Fruit fly (Drosophila melanogaster): ENCODE measurements around the gene Rtnl1.

The Rtnl1 gene

DNA sequence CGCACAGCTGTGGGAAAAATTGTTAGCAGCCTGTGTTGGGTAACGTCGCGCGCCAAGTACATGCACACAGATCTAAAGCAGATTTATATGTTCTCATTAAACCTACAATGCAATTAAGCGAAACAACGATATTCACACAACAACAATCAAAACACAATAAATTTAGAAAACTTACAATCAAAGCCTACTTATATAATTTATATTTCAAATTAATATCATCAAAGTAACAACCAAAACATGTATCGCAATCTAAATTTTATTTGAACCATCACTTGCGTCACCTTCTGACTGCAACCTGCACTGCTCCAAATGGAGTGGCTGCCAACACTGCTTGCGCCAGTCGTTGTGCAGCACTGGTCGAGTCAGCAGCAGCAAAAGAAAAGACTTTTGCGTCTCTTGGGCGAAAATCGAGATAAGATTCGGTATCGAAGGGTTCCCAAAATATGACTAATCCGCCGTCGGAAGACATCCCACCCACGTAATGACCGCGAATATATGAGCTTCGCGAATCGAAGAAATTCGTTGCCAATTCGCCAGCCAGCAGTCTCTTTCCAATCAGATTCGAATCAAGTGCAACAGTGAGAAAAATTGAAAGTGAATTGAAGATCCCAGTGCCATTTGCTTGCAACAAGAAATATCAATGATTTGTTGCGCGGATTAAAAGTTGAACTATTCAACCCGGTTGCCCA is 28.1 kb downstream of the Rtnl1 start, which contains the start of the genes CG8892 and CG34126 (continued):
- TF ChIP-seq eg (GFP tag; IDR thresholded peaks at IDR 0.05) (peak; percentile 89), CG7368 (GFP tag; optimal IDR thresholded peaks at IDR 0.05) (peak; percentile 92), CG32006 (GFP tag; optimal IDR thresholded peaks at IDR 0.05) (peak; percentile 97), CG4318 (GFP tag; optimal IDR thresholded peaks at IDR 0.05) (peak; percentile 96), CG6792 (GFP tag; optimal IDR thresholded peaks at IDR 0.05) (peak; percentile 95), salr (GFP tag; optimal IDR thresholded peaks at IDR 0.05) (peak; percentile 91 to 96), CG9139 (GFP tag; optimal IDR thresholded peaks at IDR 0.05) (peak; percentile 80), Blimp-1 (GFP tag; optimal IDR thresholded peaks at IDR 0.05) (peak; percentile 92), Sox14 (GFP tag; optimal IDR thresholded peaks at IDR 0.05) (peak; percentile 97), svp (GFP tag) (peak; percentile 97), CG6854 (GFP tag; optimal IDR thresholded peaks at IDR 0.05) (peak; percentile 88), esn (GFP tag; optimal IDR thresholded peaks at IDR 0.05) (peak; percentile 98), Hr4 (GFP tag; optimal IDR thresholded peaks at IDR 0.05) (peak; percentile 96), Smox (GFP tag; optimal IDR thresholded peaks at IDR 0.05) (peak; percentile 96), Ets96B (tag; optimal IDR thresholded peaks at IDR 0.05) (peak; percentile 92), fd59A (GFP tag; optimal IDR thresholded peaks at IDR 0.05) (peak; percentile 96), Gug (GFP tag; IDR thresholded peaks at IDR 0.05) (peak; percentile 94), net (GFP tag; optimal IDR thresholded peaks at IDR 0.05) (peak; percentile 94), acj6 (GFP tag; optimal IDR thresholded peaks at IDR 0.05) (peak; percentile 98), CG8632 (GFP tag; optimal IDR thresholded peaks at IDR 0.05) (peak; percentile 95), CG3919 (GFP tag; optimal IDR thresholded peaks at IDR 0.05) (peak; percentile 98), CG11902 (GFP tag; optimal IDR thresholded peaks at IDR 0.05) (peak; percentile 98), CG6276 (GFP tag; optimal IDR thresholded peaks at IDR 0.05) (peak; percentile 81)

DNA sequence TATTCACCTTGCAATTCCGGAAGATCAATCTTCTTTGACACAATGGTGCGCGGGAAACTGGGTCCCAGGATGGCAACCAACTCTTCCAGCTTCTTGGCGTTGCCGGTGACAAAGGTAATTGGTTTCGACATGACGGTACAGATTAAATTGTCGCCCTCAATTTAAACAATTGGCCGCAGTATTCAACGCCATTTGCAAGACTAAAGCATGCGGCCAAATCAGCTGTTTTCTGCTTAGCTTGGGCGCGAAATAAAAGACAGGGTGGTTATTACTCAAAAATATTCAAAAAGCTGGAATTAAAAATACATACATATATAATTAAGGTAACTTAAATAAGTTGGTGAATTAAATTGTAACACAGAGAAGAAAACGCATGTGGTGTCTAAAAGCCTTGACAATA is 30.4 kb downstream of the Rtnl1 start, which contains the start of gene CG8891:
TSS of gene CG8891 (minus strand) at position 242 of the 400 bp plus-strand sequence.
- TF ChIP-seq acj6 (GFP tag; optimal IDR thresholded peaks at IDR 0.05) (no peak), CG6792 (GFP tag; optimal IDR thresholded peaks at IDR 0.05) (no peak), spab (GFP tag; optimal IDR thresholded peaks at IDR 0.05) (no peak), Sox15 (GFP tag; optimal IDR thresholded peaks at IDR 0.05) (no peak), CG3032 (tag; optimal IDR thresholded peaks at IDR 0.05) (no peak), Eip93F (GFP tag; optimal IDR thresholded peaks at IDR 0.05) (no peak), CG8119 (GFP tag; IDR thresholded peaks at IDR 0.05) (no peak), CG16779 (tag; optimal IDR thresholded peaks at IDR 0.05) (no peak), CG3919 (GFP tag; optimal IDR thresholded peaks at IDR 0.05) (no peak), CG10669 (GFP tag; optimal IDR thresholded peaks at IDR 0.05) (no peak), eg (GFP tag; IDR thresholded peaks at IDR 0.05) (no peak), Met (GFP tag; optimal IDR thresholded peaks at IDR 0.05) (no peak)

DNA sequence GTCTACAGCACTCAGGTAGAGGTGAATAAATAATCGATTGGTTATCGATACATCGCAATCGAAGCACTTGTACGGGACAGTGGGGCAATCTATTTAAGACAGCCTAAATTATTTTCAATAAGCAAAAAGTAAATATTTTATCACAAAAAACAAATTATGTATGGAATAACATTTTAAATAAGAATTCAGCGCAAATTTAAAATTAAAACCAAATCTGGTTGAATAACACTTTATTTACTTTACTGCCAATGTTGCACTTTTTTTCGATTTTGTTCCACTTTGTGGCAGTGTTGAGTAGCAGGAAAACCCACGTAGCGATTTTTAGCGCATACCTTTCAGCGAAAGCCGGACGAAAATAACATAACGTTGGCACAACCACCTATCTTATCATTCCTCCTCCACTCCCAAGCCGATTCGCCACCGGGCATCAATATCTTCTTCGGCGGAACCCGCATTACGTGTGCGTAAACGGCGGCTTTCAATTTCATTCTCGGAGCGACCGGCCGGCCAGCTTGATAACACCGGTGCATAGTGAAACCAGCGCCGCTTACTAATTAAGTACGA is 32.5 kb downstream of the Rtnl1 start, which contains the start of the genes Gmd and CG3792:
TSS of gene Gmd (minus strand) at position 36 of the 564 bp plus-strand sequence.
TSS of gene CG3792 (plus strand) at position 325 of the 564 bp plus-strand sequence.
- TF ChIP-seq CG6163 (GFP tag; IDR thresholded peaks at IDR 0.05) (peak; percentile 91), Sox14 (GFP tag; optimal IDR thresholded peaks at IDR 0.05) (peak; percentile 95), vri (GFP tag; optimal IDR thresholded peaks at IDR 0.05) (peak; percentile 91), CG3032 (tag; optimal IDR thresholded peaks at IDR 0.05) (peak; percentile 95), CG11762 (GFP tag; optimal IDR thresholded peaks at IDR 0.05; ENCODE audit: insufficient read depth) (peak; percentile 93), acj6 (GFP tag; optimal IDR thresholded peaks at IDR 0.05) (peak; percentile 96), Ets21C (GFP tag; optimal IDR thresholded peaks at IDR 0.05) (no peak), fkh (GFP tag; optimal IDR thresholded peaks at IDR 0.05) (peak; percentile 91), Lpt (GFP tag; optimal IDR thresholded peaks at IDR 0.05) (peak; percentile 90), net (GFP tag; optimal IDR thresholded peaks at IDR 0.05) (no peak), pdm3 (GFP tag; optimal IDR thresholded peaks at IDR 0.05) (no peak), CG1621 (tag; optimal IDR thresholded peaks at IDR 0.05) (peak; percentile 90), CG10631 (GFP tag; optimal IDR thresholded peaks at IDR 0.05) (no peak), Eip75B (GFP tag; optimal IDR thresholded peaks at IDR 0.05) (peak; percentile 94), spab (GFP tag; optimal IDR thresholded peaks at IDR 0.05) (no peak), CG8632 (GFP tag; optimal IDR thresholded peaks at IDR 0.05) (peak; percentile 92), cyc (GFP tag; optimal IDR thresholded peaks at IDR 0.05) (peak; percentile 95), CG10669 (GFP tag; optimal IDR thresholded peaks at IDR 0.05) (no peak), topi (GFP tag; optimal IDR thresholded peaks at IDR 0.05) (peak; percentile 95), CG6792 (GFP tag; optimal IDR thresholded peaks at IDR 0.05) (peak; percentile 92), CG34406 (GFP tag; optimal IDR thresholded peaks at IDR 0.05) (peak; percentile 92), Ets96B (tag; optimal IDR thresholded peaks at IDR 0.05) (peak; percentile 94), salr (GFP tag; optimal IDR thresholded peaks at IDR 0.05) (peak in 1 of 2 experiments; percentile 80), CG6854 (GFP tag; optimal IDR thresholded peaks at IDR 0.05) (peak; percentile 73), Gug (GFP tag; IDR thresholded peaks at IDR 0.05) (peak; percentile 93), Hr38 (GFP tag; optimal IDR thresholded peaks at IDR 0.05) (peak; percentile 74), CG11902 (GFP tag; optimal IDR thresholded peaks at IDR 0.05) (peak; percentile 91)
